Worm (Caenorhabditis elegans) whole organism, L4 larva: ENCODE measurements around the gene hip-1.
A peak's percentile ranks its signal among the peaks of the same experiment; 100 is the strongest.

Experiments used
- ZK337.2 ChIP-seq: fragments of 200-800 bp; sonication (Bioruptor generic); IDR thresholded peaks from 2 replicates; pipeline ENCODE4 v1.3.6; 2022; ENCODE audit warnings: missing genetic modification reagents, missing genetic modification characterization, missing compliant biosample characterization
- arid-1 ChIP-seq: fragments of 200-800 bp; sonication (Bioruptor generic); conservative IDR thresholded peaks from 2 replicates; pipeline ENCODE4 v1.3.6; 2022; ENCODE audit warnings: missing genetic modification reagents, missing genetic modification characterization, missing compliant biosample characterization
- ceh-28 ChIP-seq: fragments of 150-350 bp; optimal IDR thresholded peaks from 2 replicates; lab custom pipeline; 2014; ENCODE audit warnings: missing biosample characterization, missing genetic modification reagents, missing genetic modification characterization
- ces-1 ChIP-seq: fragments of 150-350 bp; sonication (generic microtip); optimal IDR thresholded peaks from 4 replicates; lab custom pipeline; 2014; ENCODE audit warnings: missing biosample characterization, missing genetic modification reagents, missing genetic modification characterization
- ctbp-1 ChIP-seq: fragments of 200-800 bp; sonication (Bioruptor generic); IDR thresholded peaks from 2 replicates; pipeline ENCODE4 v1.3.6; 2022; ENCODE audit warnings: missing genetic modification reagents, missing genetic modification characterization, missing compliant biosample characterization
- daf-12 ChIP-seq: fragments of 150-350 bp; optimal IDR thresholded peaks from 2 replicates; lab custom pipeline; 2014; ENCODE audit warnings: missing biosample characterization, missing genetic modification reagents, missing genetic modification characterization
- daf-19 ChIP-seq: fragments of 200-800 bp; sonication (Bioruptor generic); conservative IDR thresholded peaks from 2 replicates; pipeline ENCODE4 v1.3.6; 2022; ENCODE audit warnings: missing genetic modification characterization, missing compliant biosample characterization
- daf-8 ChIP-seq: fragments of 200-800 bp; sonication (Bioruptor generic); IDR thresholded peaks from 2 replicates; pipeline ENCODE4 v1.3.6; 2022; ENCODE audit warnings: missing genetic modification characterization, missing compliant biosample characterization
- dmd-8 ChIP-seq: fragments of 200-800 bp; sonication (Bioruptor generic); IDR thresholded peaks from 2 replicates; pipeline ENCODE4 v1.3.6; 2022; ENCODE audit warnings: missing genetic modification characterization, missing compliant biosample characterization
- egl-27 ChIP-seq: sonication (generic microtip); optimal IDR thresholded peaks from 3 replicates; lab custom pipeline; 2017; ENCODE audit warnings: missing biosample characterization, missing genetic modification reagents, missing genetic modification characterization
- fkh-10 ChIP-seq: fragments of 150-350 bp; optimal IDR thresholded peaks from 2 replicates; lab custom pipeline; 2014; ENCODE audit warnings: missing biosample characterization, missing genetic modification reagents, missing genetic modification characterization
- fos-1 ChIP-seq: fragments of 150-350 bp; optimal IDR thresholded peaks from 2 replicates; lab custom pipeline; 2014; ENCODE audit warnings: missing biosample characterization, missing genetic modification characterization
- hlh-30 ChIP-seq: sonication (generic microtip); optimal IDR thresholded peaks from 2 replicates; lab custom pipeline; 2017; ENCODE audit warnings: antibody characterized with exemption, mild to moderate bottlenecking, missing genetic modification characterization, missing compliant biosample characterization; ENCODE audit not compliant: insufficient read depth
- hmg-1.1 ChIP-seq: fragments of 200-800 bp; sonication (Bioruptor generic); IDR thresholded peaks from 2 replicates; pipeline ENCODE4 v1.3.6; 2022; ENCODE audit warnings: missing genetic modification reagents, missing genetic modification characterization, missing compliant biosample characterization
- jun-1 ChIP-seq: fragments of 150-350 bp; optimal IDR thresholded peaks from 2 replicates; lab custom pipeline; 2014; ENCODE audit warnings: missing biosample characterization, missing genetic modification reagents, missing genetic modification characterization
- lin-1 ChIP-seq: fragments of 200-800 bp; sonication (Bioruptor generic); IDR thresholded peaks from 2 replicates; pipeline ENCODE4 v1.3.6; 2022; ENCODE audit warnings: missing genetic modification reagents, missing genetic modification characterization, missing compliant biosample characterization
- lin-15B ChIP-seq: fragments of 150-350 bp; sonication (generic microtip); optimal IDR thresholded peaks from 3 replicates; lab custom pipeline; 2014; ENCODE audit warnings: missing biosample characterization, missing genetic modification characterization
- lsy-2 ChIP-seq, 2 experiments: fragments of 150-350 bp in 1 of 2; sonication (generic microtip) in 1 of 2; optimal IDR thresholded peaks; 2 replicates each; lab custom pipeline; 2014 to 2017; ENCODE audit warnings: missing biosample characterization in 2 of 2, missing genetic modification characterization in 2 of 2
- madf-5 ChIP-seq, 2 experiments: fragments of 200-800 bp; sonication (Bioruptor generic); IDR thresholded peaks; 2 replicates each; pipeline ENCODE4 v1.3.6; 2022; ENCODE audit warnings: missing compliant biosample characterization in 2 of 2, missing genetic modification characterization in 2 of 2
- mdl-1 ChIP-seq, 2 experiments: fragments of 150-350 bp in 1 of 2; sonication (generic microtip) in 1 of 2; optimal IDR thresholded peaks; 2 replicates each; lab custom pipeline; 2014 to 2017; ENCODE audit warnings: missing biosample characterization in 2 of 2, missing genetic modification characterization in 2 of 2
- mdt-29 ChIP-seq: fragments of 200-800 bp; sonication (Bioruptor generic); IDR thresholded peaks from 2 replicates; pipeline ENCODE4 v1.3.6; 2022; ENCODE audit warnings: missing genetic modification reagents, missing genetic modification characterization, missing compliant biosample characterization
- mes-2 ChIP-seq: sonication (generic microtip); optimal IDR thresholded peaks from 2 replicates; lab custom pipeline; 2016; ENCODE audit warnings: missing genotype, mild to moderate bottlenecking, missing genetic modification characterization, missing compliant biosample characterization; ENCODE audit not compliant: poor library complexity, severe bottlenecking
- mxl-2 ChIP-seq: fragments of 200-800 bp; sonication (Bioruptor generic); conservative IDR thresholded peaks from 2 replicates; pipeline ENCODE4 v1.3.6; 2022; ENCODE audit warnings: missing genetic modification reagents, missing genetic modification characterization, missing compliant biosample characterization
- nhr-25 ChIP-seq: sonication (generic microtip); optimal IDR thresholded peaks from 2 replicates; lab custom pipeline; 2017; ENCODE audit warnings: missing genetic modification characterization, mild to moderate bottlenecking, missing compliant biosample characterization, antibody characterized with exemption, moderate library complexity, borderline replicate concordance; ENCODE audit not compliant: insufficient read depth
- nhr-28 ChIP-seq: fragments of 150-350 bp; optimal IDR thresholded peaks from 2 replicates; lab custom pipeline; 2014; ENCODE audit warnings: missing biosample characterization, missing genetic modification characterization
- nhr-42 ChIP-seq: fragments of 200-800 bp; sonication (Bioruptor generic); IDR thresholded peaks from 2 replicates; pipeline ENCODE4 v1.3.6; 2022; ENCODE audit warnings: missing genetic modification characterization, missing compliant biosample characterization
- sdz-12 ChIP-seq: fragments of 200-800 bp; sonication (Bioruptor generic); optimal IDR thresholded peaks from 2 replicates; lab custom pipeline; 2018; ENCODE audit warnings: mild to moderate bottlenecking, missing genetic modification characterization, missing compliant biosample characterization
- set-16 ChIP-seq: fragments of 200-800 bp; sonication (Bioruptor generic); IDR thresholded peaks from 2 replicates; pipeline ENCODE4 v1.3.6; 2022; ENCODE audit warnings: missing genetic modification reagents, missing genetic modification characterization, missing compliant biosample characterization
- snpc-1.2 ChIP-seq: fragments of 200-800 bp; sonication (Bioruptor generic); IDR thresholded peaks from 2 replicates; pipeline ENCODE4 v1.3.6; 2022; ENCODE audit warnings: missing genetic modification reagents, missing genetic modification characterization, missing compliant biosample characterization
- tra-1 ChIP-seq: fragments of 200-800 bp; sonication (Bioruptor generic); IDR thresholded peaks from 2 replicates; pipeline ENCODE4 v1.3.6; 2022; ENCODE audit warnings: missing genetic modification reagents, missing genetic modification characterization, missing compliant biosample characterization
- unc-62 ChIP-seq, 3 experiments: fragments of 150-350 bp in 1 of 3; sonication (generic microtip); optimal IDR thresholded peaks in 2 of 3; peaks in 1 of 3; 1 replicate in 1 of 3; 2 replicates in 2 of 3; lab custom pipeline; 2014 to 2017; ENCODE audit warnings: missing biosample characterization in 3 of 3, missing genetic modification characterization in 3 of 3, missing genetic modification reagents in 3 of 3, missing genotype in 1 of 3
- zfp-3 ChIP-seq: fragments of 200-800 bp; sonication (Bioruptor generic); conservative IDR thresholded peaks from 2 replicates; pipeline ENCODE4 v1.3.6; 2022; ENCODE audit warnings: missing genetic modification reagents, missing genetic modification characterization, missing compliant biosample characterization
- zip-11 ChIP-seq: fragments of 200-800 bp; sonication (Bioruptor generic); IDR thresholded peaks from 2 replicates; pipeline ENCODE4 v1.3.6; 2022; ENCODE audit warnings: missing genetic modification characterization, missing compliant biosample characterization
- ztf-11 ChIP-seq: fragments of 150-350 bp; optimal IDR thresholded peaks from 2 replicates; lab custom pipeline; 2014; ENCODE audit warnings: missing biosample characterization, missing genetic modification characterization

Gene hip-1

DNA sequence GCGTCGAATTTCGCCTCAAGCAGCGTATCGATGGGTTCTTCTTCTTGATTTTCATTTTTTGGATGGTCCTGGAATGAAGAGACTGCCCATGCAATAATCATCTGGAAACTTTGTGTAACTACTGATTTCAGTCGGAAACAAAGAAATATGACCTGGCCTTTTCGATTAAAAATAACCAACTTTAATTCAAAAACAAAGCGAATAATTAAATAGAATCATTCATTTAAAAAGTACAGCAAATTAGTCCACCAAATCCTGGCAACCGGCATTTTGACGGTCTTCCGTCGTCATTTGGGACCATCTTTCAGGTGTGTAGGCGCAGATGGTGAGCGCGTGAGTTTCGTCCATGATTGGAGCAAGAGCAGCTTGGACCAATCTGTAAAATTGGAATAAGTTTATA, 19.3 kb upstream of the hip-1 start, which contains the start of gene acbp-5:
Gene acbp-5 (minus strand): TSS at position 101 of the 400 bp plus-strand sequence.
- TF ChIP-seq mes-2 (tag; lab: Kevin White, UChicago), result no peak
- no peak for TF ChIP-seq snpc-1.2 (GFP tag; lab: Robert Waterston, UW)
- no peak for TF ChIP-seq tra-1 (GFP tag; lab: Robert Waterston, UW)
- no peak for TF ChIP-seq hmg-1.1 (GFP tag; lab: Robert Waterston, UW)
- TF ChIP-seq ceh-28, result no peak
- TF ChIP-seq ZK337.2 (GFP tag; lab: Robert Waterston, UW), result no peak
- no peak for TF ChIP-seq nhr-25 (tag; lab: Kevin White, UChicago)
- no peak for TF ChIP-seq arid-1 (GFP tag; lab: Robert Waterston, UW)
- no peak for TF ChIP-seq daf-12 (tag; lab: Kevin White, UChicago)
- TF ChIP-seq nhr-42, result no peak

DNA sequence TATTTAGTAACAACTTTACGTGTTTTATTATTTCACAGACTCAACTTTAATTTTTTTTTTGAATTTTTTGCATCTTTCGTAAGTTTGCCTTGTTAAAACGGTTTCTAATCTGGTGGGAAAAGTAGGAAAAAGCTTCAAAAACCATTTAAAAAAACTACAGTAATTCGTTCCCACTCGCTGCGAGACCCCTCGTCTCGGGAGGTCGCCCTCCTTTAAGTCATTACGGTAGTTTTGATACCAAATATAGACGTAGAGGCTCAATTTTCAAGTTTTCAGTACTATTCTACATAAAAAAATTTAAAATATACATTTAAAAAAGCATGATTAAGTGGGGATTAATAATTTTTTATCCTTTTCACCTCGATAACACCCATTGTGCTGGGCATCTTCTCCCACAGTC, 18.6 kb upstream of the hip-1 start:
- TF ChIP-seq lin-15B (tag; lab: Kevin White, UChicago) (no peak), nhr-42 (no peak), daf-8 (GFP tag; lab: Robert Waterston, UW) (no peak), sdz-12 (no peak)

DNA sequence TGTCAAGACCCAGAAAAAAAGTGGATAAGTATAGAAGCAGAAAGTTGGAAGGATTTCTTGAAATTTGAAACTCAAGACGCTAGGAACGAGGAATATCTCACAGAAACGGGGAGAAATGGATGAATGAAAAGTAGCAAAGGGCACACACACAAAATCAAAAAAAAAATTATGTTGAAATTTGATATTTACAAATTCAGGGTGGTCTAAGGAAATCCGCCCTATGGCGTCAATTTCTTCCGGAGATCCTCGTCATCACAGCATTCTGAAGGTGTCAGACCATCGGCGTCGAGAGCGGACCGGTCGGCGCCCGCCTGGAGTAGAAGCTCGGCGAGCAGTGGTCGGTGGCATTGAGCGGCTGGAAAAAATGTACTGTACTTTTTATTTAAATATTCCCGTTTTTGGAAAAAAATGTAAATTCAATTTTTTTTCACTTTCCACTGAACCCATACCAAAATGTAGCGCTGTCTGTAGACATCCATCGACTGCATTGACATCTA, 17.8 kb upstream of the hip-1 start:
- TF ChIP-seq egl-27 (tag; lab: Kevin White, UChicago) (no peak), set-16 (GFP tag; lab: Robert Waterston, UW) (peak; percentile 71), unc-62 (GFP tag; optimal IDR thresholded peaks at IDR 0.05 in 1 of 2; lab: Kevin White, UChicago) (peak in 1 of 2 experiments; percentile 92), unc-62 (tag; optimal IDR thresholded peaks at IDR 0.05; lab: Kevin White, UChicago) (no peak)

DNA sequence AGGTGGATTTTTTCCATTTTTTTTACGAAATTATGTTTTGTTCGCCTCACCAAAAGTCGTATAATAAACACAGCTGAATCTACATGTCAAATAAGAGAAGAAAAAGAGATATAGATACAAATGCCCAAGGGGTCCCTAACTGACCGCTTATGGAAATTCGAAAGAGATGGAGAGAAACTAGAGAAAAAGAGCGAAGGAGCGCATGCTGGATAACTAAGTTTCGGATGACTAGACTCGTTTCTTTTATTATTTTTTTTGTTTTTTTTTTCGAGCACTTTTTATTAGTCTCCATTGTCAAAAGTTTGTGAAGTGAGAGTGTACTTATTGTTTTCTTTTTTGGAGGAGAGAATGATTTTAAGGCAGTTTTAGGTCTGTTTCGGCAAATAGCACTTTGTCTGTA, 15.4 kb upstream of the hip-1 start:
- peak; percentile 33 for TF ChIP-seq hlh-30 (tag; lab: Kevin White, UChicago)
- TF ChIP-seq nhr-28 (tag; lab: Kevin White, UChicago), result no peak
- TF ChIP-seq jun-1 (tag; lab: Kevin White, UChicago), result no peak
- TF ChIP-seq lsy-2 (tag; optimal IDR thresholded peaks at IDR 0.05; lab: Kevin White, UChicago), result peak in 1 of 2 experiments; percentile 7
- no peak for TF ChIP-seq ztf-11 (tag; lab: Kevin White, UChicago)
- no peak for TF ChIP-seq zfp-3 (GFP tag; lab: Robert Waterston, UW)
- no peak for TF ChIP-seq mxl-2 (GFP tag; lab: Robert Waterston, UW)
- TF ChIP-seq daf-19, result no peak
- TF ChIP-seq ces-1 (GFP tag; lab: Kevin White, UChicago), result peak; percentile 64
- TF ChIP-seq mdt-29, result no peak
- no peak for TF ChIP-seq ctbp-1 (GFP tag; lab: Robert Waterston, UW)
- no peak for TF ChIP-seq lin-1 (GFP tag; lab: Robert Waterston, UW)
- peak in 1 of 2 experiments; percentile 40 for TF ChIP-seq mdl-1 (tag; optimal IDR thresholded peaks at IDR 0.05; lab: Kevin White, UChicago)
- no peak for TF ChIP-seq fos-1 (tag; lab: Kevin White, UChicago)
- no peak for TF ChIP-seq madf-5 (GFP tag; IDR thresholded peaks at IDR 0.05; lab: Robert Waterston, UW)
- no peak for TF ChIP-seq hmg-1.1 (GFP tag; lab: Robert Waterston, UW)
- TF ChIP-seq dmd-8 (GFP tag; lab: Robert Waterston, UW), result no peak
- no peak for TF ChIP-seq daf-12 (tag; lab: Kevin White, UChicago)
- TF ChIP-seq fkh-10 (GFP tag; lab: Kevin White, UChicago), result peak; percentile 57
- TF ChIP-seq zip-11 (GFP tag; lab: Robert Waterston, UW), result no peak
- TF ChIP-seq, all 104 proteins: peak for 5
